Worm (Caenorhabditis elegans): Measurements from ENCODE around the gene acp-7.

The acp-7 gene

DNA sequence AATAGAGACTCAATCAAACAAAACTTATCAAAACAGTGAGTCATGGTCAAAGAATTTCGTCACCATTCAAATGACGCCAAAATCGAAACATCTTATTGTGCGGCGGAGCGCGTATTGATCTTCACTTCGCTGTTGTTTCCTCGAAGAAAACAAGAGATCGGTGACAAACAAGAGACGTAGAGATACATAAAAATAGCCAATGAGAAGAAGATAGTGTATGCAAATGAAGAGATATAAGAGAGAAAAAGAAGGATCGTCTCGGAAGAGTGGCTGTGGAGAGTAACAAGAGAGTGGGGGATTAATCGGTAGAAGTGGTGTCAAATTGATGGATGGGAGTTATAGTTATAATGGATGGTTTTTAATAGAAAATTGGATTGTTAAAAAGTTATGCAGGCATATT is 43.3 kb upstream of the acp-7 start:
- TF ChIP-seq dve-1 (tag; optimal IDR thresholded peaks at IDR 0.05; ENCODE audit: insufficient read depth) (peak; percentile 32), nhr-11 (tag; optimal IDR thresholded peaks at IDR 0.05) (peak; percentile 17), pha-4 (GFP tag; IDR thresholded peaks at IDR 0.05) (no peak), pha-4 (tag; optimal IDR thresholded peaks at IDR 0.05) (no peak), mdt-29 (GFP tag; IDR thresholded peaks at IDR 0.05) (no peak), gei-8 (GFP tag; optimal IDR thresholded peaks at IDR 0.05) (no peak), mep-1 (tag; optimal IDR thresholded peaks at IDR 0.05) (peak; percentile 44), dpl-1 (GFP tag; optimal IDR thresholded peaks at IDR 0.05) (peak; percentile 6), lsy-2 (tag; optimal IDR thresholded peaks at IDR 0.05) (peak in 1 of 2 experiments; percentile 64), rbr-2 (tag; optimal IDR thresholded peaks at IDR 0.05) (peak; percentile 29), fkh-10 (GFP tag; optimal IDR thresholded peaks at IDR 0.05) (no peak), hlh-30 (tag; optimal IDR thresholded peaks at IDR 0.05; ENCODE audit: insufficient read depth) (peak; percentile 9), zag-1 (tag; optimal IDR thresholded peaks at IDR 0.05) (no peak), daf-16 (GFP tag; optimal IDR thresholded peaks at IDR 0.05) (peak in 1 of 2 experiments; percentile 12), daf-16 (tag; optimal IDR thresholded peaks at IDR 0.05) (peak; percentile 86)

DNA sequence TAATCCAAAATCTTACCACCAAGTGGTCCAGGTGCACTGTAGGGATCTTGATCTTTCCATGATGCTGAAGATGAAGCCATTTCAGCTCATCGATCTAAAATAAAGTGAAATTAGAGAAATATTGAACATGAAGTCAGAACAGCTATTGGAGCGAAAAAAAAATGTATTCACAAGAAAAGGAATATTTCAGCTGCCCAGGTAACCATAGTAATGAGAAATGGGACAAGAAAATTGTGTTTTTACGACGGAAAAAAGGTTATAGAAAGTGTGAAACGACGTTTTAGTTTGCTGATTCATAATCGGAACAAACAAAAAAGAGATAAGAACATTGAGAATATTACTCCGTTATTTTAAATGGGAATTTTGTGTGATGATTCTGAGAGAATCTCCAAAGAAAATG is 41.7 kb upstream of the acp-7 start, which contains the start of gene Y73B6BL.27:
Gene Y73B6BL.27 (minus strand): TSS at position 101 of the 400 bp plus-strand sequence.
- no peak for TF ChIP-seq ZK337.2 (GFP tag; IDR thresholded peaks at IDR 0.05)

DNA sequence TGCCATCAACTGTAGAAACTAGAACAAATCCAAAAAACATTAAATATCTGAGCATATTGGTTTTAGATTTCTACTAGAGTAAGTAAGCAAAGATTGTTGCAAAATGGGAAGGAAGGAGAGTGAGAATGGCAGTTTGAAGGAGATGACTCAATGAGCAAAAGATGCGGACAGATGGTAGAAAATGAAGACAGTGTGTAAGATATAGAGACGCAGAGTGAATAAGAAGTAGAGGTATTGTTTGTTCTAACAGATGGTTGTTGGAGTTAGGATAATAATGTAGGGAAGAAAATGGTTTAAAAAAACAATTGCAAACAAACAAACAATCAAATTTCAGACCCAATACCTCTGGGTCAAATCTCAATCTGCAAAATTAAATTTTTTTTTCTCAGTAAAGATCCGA is 39.7 kb upstream of the acp-7 start, which contains the start of gene tmed-13:
Gene tmed-13 (minus strand): TSS at position 169 of the 400 bp plus-strand sequence.
- no peak for TF ChIP-seq nhr-111 (GFP tag; optimal IDR thresholded peaks at IDR 0.05)
- TF ChIP-seq mxl-3 (GFP tag; optimal IDR thresholded peaks at IDR 0.05) = no peak
- TF ChIP-seq F44E2.7 (GFP tag; IDR thresholded peaks at IDR 0.05) = no peak
- TF ChIP-seq jun-1 (tag; optimal IDR thresholded peaks at IDR 0.05) = no peak
- no peak for TF ChIP-seq T26A8.4 (GFP tag; IDR thresholded peaks at IDR 0.05)
- no peak for TF ChIP-seq mdl-1 (tag; optimal IDR thresholded peaks at IDR 0.05)
- TF ChIP-seq lin-13 (GFP tag; optimal IDR thresholded peaks at IDR 0.05) = no peak
- TF ChIP-seq Y48G9A.11 (GFP tag; IDR thresholded peaks at IDR 0.05) = no peak
- no peak for TF ChIP-seq F10B5.3 (tag; optimal IDR thresholded peaks at IDR 0.05)
- no peak for TF ChIP-seq nhr-42 (GFP tag; IDR thresholded peaks at IDR 0.05)
- no peak for TF ChIP-seq zag-1 (tag; optimal IDR thresholded peaks at IDR 0.05)

DNA sequence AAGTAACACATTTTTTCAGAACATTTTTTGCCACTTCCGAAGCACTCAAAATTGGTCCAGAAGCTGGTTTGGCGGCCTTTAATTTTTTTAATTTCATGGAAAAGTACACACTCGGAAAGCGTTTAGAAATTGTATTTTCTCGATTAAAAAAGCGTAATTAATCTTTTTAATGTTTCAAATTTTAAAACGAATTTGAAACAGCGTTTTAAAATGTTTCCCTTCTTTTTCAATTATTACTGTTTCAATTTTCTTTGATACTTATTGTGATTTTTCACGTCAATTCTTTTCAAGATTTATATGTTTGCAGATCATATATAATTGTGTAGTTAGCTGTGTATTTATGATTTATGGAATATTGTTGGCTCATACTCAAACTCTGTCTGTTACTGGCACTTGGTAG is 32.5 kb upstream of the acp-7 start, which contains the start of gene acr-25:
Gene acr-25 (plus strand): TSS at position 301 of the 400 bp plus-strand sequence.
- TF ChIP-seq lin-15B (tag; optimal IDR thresholded peaks at IDR 0.05) = no peak
- no peak for TF ChIP-seq zip-2 (tag; optimal IDR thresholded peaks at IDR 0.05)
- TF ChIP-seq zag-1 (tag; optimal IDR thresholded peaks at IDR 0.05) = no peak
- no peak for TF ChIP-seq pha-4 (GFP tag; IDR thresholded peaks at IDR 0.05)
- no peak for TF ChIP-seq pha-4 (tag; optimal IDR thresholded peaks at IDR 0.05)
- no peak for TF ChIP-seq rbr-2 (tag; optimal IDR thresholded peaks at IDR 0.05)
- no peak for TF ChIP-seq unc-39 (tag; optimal IDR thresholded peaks at IDR 0.05)
- TF ChIP-seq nhr-48 (tag; optimal IDR thresholded peaks at IDR 0.05) = no peak
- TF ChIP-seq aly-2 (tag; optimal IDR thresholded peaks at IDR 0.05) = no peak
- no peak for TF ChIP-seq nhr-42 (GFP tag; IDR thresholded peaks at IDR 0.05)
- no peak for TF ChIP-seq hmg-1.1 (GFP tag; IDR thresholded peaks at IDR 0.05)
- TF ChIP-seq vab-7 (GFP tag; IDR thresholded peaks at IDR 0.05) = no peak
- no peak for TF ChIP-seq ztf-11 (tag; optimal IDR thresholded peaks at IDR 0.05)
- TF ChIP-seq daf-19 (GFP tag; conservative IDR thresholded peaks at IDR 0.05) = no peak
- no peak for TF ChIP-seq daf-12 (tag; optimal IDR thresholded peaks at IDR 0.05)
- TF ChIP-seq ceh-28 (tag; optimal IDR thresholded peaks at IDR 0.05) = no peak
- no peak for TF ChIP-seq nhr-11 (tag; optimal IDR thresholded peaks at IDR 0.05)
- no peak for TF ChIP-seq fkh-10 (GFP tag; optimal IDR thresholded peaks at IDR 0.05)
